Worm (Caenorhabditis elegans) whole organism, early embryonic: ENCODE results near the gene B0001.7.
"Not testable (repeated sequence)": the region's sequence is repeated elsewhere in the genome, so short reads cannot be mapped to it uniquely, and the experiment has no call there.

Experiments used
- B0310.2 ChIP-seq: sonication (generic microtip); optimal IDR thresholded peaks from 2 replicates; lab custom pipeline; 2016; ENCODE audit warnings: mild to moderate bottlenecking, missing genetic modification characterization, missing compliant biosample characterization
- F13C5.2 ChIP-seq: sonication (generic microtip); optimal IDR thresholded peaks from 2 replicates; lab custom pipeline; 2017; ENCODE audit warnings: mild to moderate bottlenecking, missing genetic modification characterization, inconsistent platforms, missing compliant biosample characterization
- aly-1 ChIP-seq: sonication (generic microtip); optimal IDR thresholded peaks from 2 replicates; lab custom pipeline; 2016; ENCODE audit warnings: missing genetic modification characterization, missing compliant biosample characterization
- ama-1 ChIP-seq: fragments of 150-350 bp; optimal IDR thresholded peaks from 2 replicates; lab custom pipeline; 2014
- ceh-13 ChIP-seq: fragments of 200-800 bp; sonication (Bioruptor generic); optimal IDR thresholded peaks from 2 replicates; lab custom pipeline; 2018; ENCODE audit warnings: mild to moderate bottlenecking, missing genetic modification characterization, missing compliant biosample characterization
- ceh-36 ChIP-seq: sonication (generic microtip); optimal IDR thresholded peaks from 2 replicates; lab custom pipeline; 2016; ENCODE audit warnings: missing genetic modification characterization, inconsistent platforms, missing compliant biosample characterization
- ets-7 ChIP-seq: sonication (generic microtip); optimal IDR thresholded peaks from 2 replicates; lab custom pipeline; 2016; ENCODE audit warnings: missing genotype, missing genetic modification characterization, missing compliant biosample characterization
- flt-1 ChIP-seq: fragments of 200-800 bp; sonication (Bioruptor generic); IDR thresholded peaks from 2 replicates; pipeline ENCODE4 v1.3.6; 2022; ENCODE audit warnings: missing genetic modification characterization, missing compliant biosample characterization
- hmbx-1 ChIP-seq: sonication (generic microtip); optimal IDR thresholded peaks from 2 replicates; lab custom pipeline; 2016; ENCODE audit warnings: mild to moderate bottlenecking, missing genetic modification characterization, missing compliant biosample characterization
- hmg-4 ChIP-seq: fragments of 200-800 bp; sonication (Bioruptor generic); optimal IDR thresholded peaks from 2 replicates; lab custom pipeline; 2018; ENCODE audit warnings: mild to moderate bottlenecking, missing genetic modification characterization, missing compliant biosample characterization
- hnd-1 ChIP-seq: sonication (generic microtip); optimal IDR thresholded peaks from 2 replicates; lab custom pipeline; 2016; ENCODE audit warnings: missing genetic modification characterization, missing compliant biosample characterization
- pes-1 ChIP-seq: fragments of 200-800 bp; sonication (Bioruptor generic); IDR thresholded peaks from 2 replicates; pipeline ENCODE4 v1.3.6; 2022; ENCODE audit warnings: missing genetic modification reagents, missing genetic modification characterization, missing compliant biosample characterization
- scrt-1 ChIP-seq: fragments of 200-800 bp; sonication (Bioruptor generic); IDR thresholded peaks from 2 replicates; pipeline ENCODE4 v1.3.6; 2022; ENCODE audit warnings: missing genetic modification characterization, missing compliant biosample characterization
- sea-1 ChIP-seq: fragments of 200-800 bp; sonication (Bioruptor generic); conservative IDR thresholded peaks from 2 replicates; pipeline ENCODE4 v1.3.6; 2022; ENCODE audit warnings: missing genetic modification characterization, missing compliant biosample characterization
- tbx-11 ChIP-seq: fragments of 200-800 bp; sonication (Bioruptor generic); IDR thresholded peaks from 2 replicates; pipeline ENCODE4 v1.3.6; 2022; ENCODE audit warnings: missing genetic modification characterization, missing compliant biosample characterization
- tbx-37 ChIP-seq: fragments of 200-800 bp; sonication (Bioruptor generic); conservative IDR thresholded peaks from 2 replicates; pipeline ENCODE4 v1.3.6; 2022; ENCODE audit warnings: missing genetic modification reagents, missing genetic modification characterization, missing compliant biosample characterization
- tra-4 ChIP-seq: sonication (generic microtip); optimal IDR thresholded peaks from 2 replicates; lab custom pipeline; 2017; ENCODE audit warnings: missing genetic modification characterization, missing compliant biosample characterization

Gene B0001.7

ce11 chrIV:12196608-12197007 lies 42.6 kb upstream of the B0001.7 start:
- no peak for TF ChIP-seq B0310.2
- TF ChIP-seq tra-4 (tag; lab: Kevin White, UChicago), result no peak
- TF ChIP-seq ama-1 (lab: Kevin White, UChicago), result no peak
- TF ChIP-seq flt-1 (GFP tag; lab: Robert Waterston, UW), result no peak
- TF ChIP-seq aly-1 (tag; lab: Kevin White, UChicago), result no peak
- TF ChIP-seq ets-7 (tag; lab: Kevin White, UChicago), result no peak
- no peak for TF ChIP-seq ceh-13 (GFP tag; lab: Kevin White, UChicago)
- TF ChIP-seq hmg-4, result no peak
- no peak for TF ChIP-seq scrt-1 (GFP tag; lab: Robert Waterston, UW)
- no peak for TF ChIP-seq pes-1
- no peak for TF ChIP-seq hmbx-1 (tag; lab: Kevin White, UChicago)
- TF ChIP-seq hnd-1, result no peak
- no peak for TF ChIP-seq ceh-36 (tag; lab: Kevin White, UChicago)

ce11 chrIV:12194668-12195067 lies 40.6 kb upstream of the B0001.7 start:
- TF ChIP-seq B0310.2 (no peak), hnd-1 (no peak), ets-7 (tag; lab: Kevin White, UChicago) (no peak), aly-1 (tag; lab: Kevin White, UChicago) (no peak), scrt-1 (GFP tag; lab: Robert Waterston, UW) (no peak), F13C5.2 (tag; lab: Kevin White, UChicago) (no peak), tra-4 (tag; lab: Kevin White, UChicago) (no peak), sea-1 (GFP tag; lab: Robert Waterston, UW) (no peak), tbx-37 (GFP tag; lab: Robert Waterston, UW) (no peak), hmbx-1 (tag; lab: Kevin White, UChicago) (no peak), flt-1 (GFP tag; lab: Robert Waterston, UW) (no peak), ceh-13 (GFP tag; lab: Kevin White, UChicago) (no peak), hmg-4 (no peak), tbx-11 (GFP tag; lab: Robert Waterston, UW) (no peak)

- TF ChIP-seq ceh-36 (tag; lab: Kevin White, UChicago), result no peak
- no peak for TF ChIP-seq aly-1 (tag; lab: Kevin White, UChicago)
- no peak for TF ChIP-seq ets-7 (tag; lab: Kevin White, UChicago)
- no peak for TF ChIP-seq B0310.2
- TF ChIP-seq hmbx-1 (tag; lab: Kevin White, UChicago), result no peak
- no peak for TF ChIP-seq ama-1 (lab: Kevin White, UChicago)
- TF ChIP-seq tra-4 (tag; lab: Kevin White, UChicago), result no peak
- no peak for TF ChIP-seq F13C5.2 (tag; lab: Kevin White, UChicago)
- TF ChIP-seq ceh-13 (GFP tag; lab: Kevin White, UChicago), result no peak
- no peak for TF ChIP-seq tbx-11 (GFP tag; lab: Robert Waterston, UW)
- no peak for TF ChIP-seq scrt-1 (GFP tag; lab: Robert Waterston, UW)
- TF ChIP-seq hmg-4, result no peak
- no peak for TF ChIP-seq hnd-1
- no peak for TF ChIP-seq pes-1
- TF ChIP-seq sea-1 (GFP tag; lab: Robert Waterston, UW), result no peak
- TF ChIP-seq tbx-37 (GFP tag; lab: Robert Waterston, UW), result no peak
Observed at ce11 chrIV:12193338-12193737, 39.3 kb upstream of the B0001.7 start.

- TF ChIP-seq ama-1 (lab: Kevin White, UChicago) (no peak), B0310.2 (no peak), sea-1 (GFP tag; lab: Robert Waterston, UW) (no peak), pes-1 (no peak), F13C5.2 (tag; lab: Kevin White, UChicago) (no peak)
Observed at ce11 chrIV:12192104-12192763, 38.2 kb upstream of the B0001.7 start.

- TF ChIP-seq aly-1 (tag; lab: Kevin White, UChicago); tbx-37 (GFP tag; lab: Robert Waterston, UW); tbx-11 (GFP tag; lab: Robert Waterston, UW): not testable (repeated sequence)
Observed at ce11 chrIV:12178235-12178634, 24.2 kb upstream of the B0001.7 start, which contains the start of gene nlr-1. TSS of gene nlr-1 (minus strand) at chrIV:12178335.

- TF ChIP-seq flt-1 (GFP tag; lab: Robert Waterston, UW), result peak; percentile 56; the same call in 1 of the 2 replicates
Observed at ce11 chrIV:12170396-12170795, 16.4 kb upstream of the B0001.7 start.

ce11 chrIV:12167944-12168343 lies 13.9 kb upstream of the B0001.7 start, which contains the start of gene F20B10.3:
TSS of gene F20B10.3 (plus strand) at chrIV:12168244.
- TF ChIP-seq ets-7 (tag; lab: Kevin White, UChicago), result no peak
- TF ChIP-seq aly-1 (tag; lab: Kevin White, UChicago), result no peak
- TF ChIP-seq hmbx-1 (tag; lab: Kevin White, UChicago), result no peak
- TF ChIP-seq pes-1, result no peak
- TF ChIP-seq B0310.2, result no peak
- TF ChIP-seq hmg-4, result no peak
- TF ChIP-seq F13C5.2 (tag; lab: Kevin White, UChicago), result no peak
- no peak for TF ChIP-seq ceh-36 (tag; lab: Kevin White, UChicago)

ce11 chrIV:12165432-12166078 lies 11.5 kb upstream of the B0001.7 start:
- TF ChIP-seq flt-1 (GFP tag; lab: Robert Waterston, UW), result no peak
- no peak for TF ChIP-seq B0310.2
- TF ChIP-seq sea-1 (GFP tag; lab: Robert Waterston, UW), result no peak
- no peak for TF ChIP-seq F13C5.2 (tag; lab: Kevin White, UChicago)
- TF ChIP-seq scrt-1 (GFP tag; lab: Robert Waterston, UW), result no peak
- no peak for TF ChIP-seq ama-1 (lab: Kevin White, UChicago)
